Worm (Caenorhabditis elegans) whole organism, dauer: ENCODE measurements around the gene T16H12.2.
"Not testable (repeated sequence)": the region's sequence is repeated elsewhere in the genome, so short reads cannot be mapped to it uniquely, and the experiment has no call there.

Source experiments
- unc-62 ChIP-seq: sonication (generic microtip); optimal IDR thresholded peaks from 2 replicates; lab custom pipeline; 2017; ENCODE audit warnings: missing biosample characterization, missing genetic modification reagents, missing genetic modification characterization

The T16H12.2 gene

ce11 chrIII:10085983-10086382 is at the start of gene T16H12.2:
T16H12.2 (plus strand) TSS chrIII:10086283.
- no peak for TF ChIP-seq unc-62 (GFP tag; lab: Kevin White, UChicago)

- TF ChIP-seq unc-62 (GFP tag; lab: Kevin White, UChicago), result no peak
These were observed 48.9 kb upstream of the T16H12.2 start, which contains the start of gene M04D8.7 for ce11 chrIII:10037150-10037549. M04D8.7 (plus strand) TSS chrIII:10037450.

ce11 chrIII:10040013-10040412 is 46.1 kb upstream of the T16H12.2 start, which contains the start of gene T16G12.7:
T16G12.7 (minus strand) TSS chrIII:10040113.
- no peak for TF ChIP-seq unc-62 (GFP tag; lab: Kevin White, UChicago)

ce11 chrIII:10049682-10050081 is 36.4 kb upstream of the T16H12.2 start, which contains the start of gene T16G12.1:
T16G12.1 (minus strand) TSS chrIII:10049857.
- TF ChIP-seq unc-62 (GFP tag; lab: Kevin White, UChicago), result no peak

- not testable (repeated sequence) for TF ChIP-seq unc-62 (GFP tag; lab: Kevin White, UChicago)
These were observed 35.8 kb upstream of the T16H12.2 start, which contains the start of gene T16G12.3 for ce11 chrIII:10050321-10050720. T16G12.3 (plus strand) TSS chrIII:10050621.

- not testable (repeated sequence) for TF ChIP-seq unc-62 (GFP tag; lab: Kevin White, UChicago)
These were observed 32.8 kb upstream of the T16H12.2 start, which contains the start of gene T16G12.12 for ce11 chrIII:10053312-10053711. T16G12.12 (plus strand) TSS chrIII:10053612.

- no peak for TF ChIP-seq unc-62 (GFP tag; lab: Kevin White, UChicago)
These were observed 30.1 kb upstream of the T16H12.2 start, which contains the start of gene T16G12.10 for ce11 chrIII:10056033-10056432. T16G12.10 (minus strand) TSS chrIII:10056133.

- TF ChIP-seq unc-62 (GFP tag; lab: Kevin White, UChicago), result no peak
These were observed 28.6 kb upstream of the T16H12.2 start, which contains the start of gene T16G12.4 for ce11 chrIII:10057518-10057917. T16G12.4 (plus strand) TSS chrIII:10057818.

ce11 chrIII:10059002-10059401 is 27.1 kb upstream of the T16H12.2 start, which contains the start of gene T16G12.8:
T16G12.8 (plus strand) TSS chrIII:10059302.
- TF ChIP-seq unc-62 (GFP tag; lab: Kevin White, UChicago), result no peak

- TF ChIP-seq unc-62 (GFP tag; lab: Kevin White, UChicago), result no peak
These were observed 25.5 kb upstream of the T16H12.2 start, which contains the start of gene T16G12.13 for ce11 chrIII:10060573-10060972. T16G12.13 (plus strand) TSS chrIII:10060865.

ce11 chrIII:10064140-10064539 is 21.9 kb upstream of the T16H12.2 start, which contains the start of gene ekl-6:
ekl-6 (plus strand) TSS chrIII:10064404.
- no peak for TF ChIP-seq unc-62 (GFP tag; lab: Kevin White, UChicago)

- TF ChIP-seq unc-62 (GFP tag; lab: Kevin White, UChicago), result no peak
These were observed 16.8 kb upstream of the T16H12.2 start, which contains the start of gene T16G12.6 for ce11 chrIII:10069278-10069677. T16G12.6 (plus strand) TSS chrIII:10069578.

ce11 chrIII:10076042-10076441 is 10.0 kb upstream of the T16H12.2 start:
- TF ChIP-seq unc-62 (GFP tag; lab: Kevin White, UChicago), result no peak

- no peak for TF ChIP-seq unc-62 (GFP tag; lab: Kevin White, UChicago)
These were observed 7.9 kb upstream of the T16H12.2 start, which contains the start of gene T16G12.9 for ce11 chrIII:10078151-10078550. T16G12.9 (minus strand) TSS chrIII:10078251.

ce11 chrIII:10078784-10079183 is 7.3 kb upstream of the T16H12.2 start:
- no peak for TF ChIP-seq unc-62 (GFP tag; lab: Kevin White, UChicago)

- TF ChIP-seq unc-62 (GFP tag; lab: Kevin White, UChicago), result no peak
These were observed 2.8 kb upstream of the T16H12.2 start, which contains the start of gene T16H12.3 for ce11 chrIII:10083242-10083641. T16H12.3 (minus strand) TSS chrIII:10083292.

ce11 chrIII:10085103-10085502 is 980 bp upstream of the T16H12.2 start, which contains the start of gene T16H12.13:
T16H12.13 (plus strand) TSS chrIII:10085403.
- no peak for TF ChIP-seq unc-62 (GFP tag; lab: Kevin White, UChicago)
